Worm (Caenorhabditis elegans) whole organism, L3 larva: Measurements from ENCODE around the gene K03H1.12.

Experiments used
- R02D3.7 ChIP-seq: fragments of 150-350 bp; optimal IDR thresholded peaks from 2 replicates; lab custom pipeline; 2014; ENCODE audit warnings: missing biosample characterization, missing genetic modification characterization
- ceh-16 ChIP-seq: sonication (generic microtip); optimal IDR thresholded peaks from 2 replicates; lab custom pipeline; 2017; ENCODE audit warnings: missing biosample characterization, missing genetic modification characterization
- ceh-82 ChIP-seq: fragments of 150-350 bp; optimal IDR thresholded peaks from 2 replicates; lab custom pipeline; 2014; ENCODE audit warnings: missing biosample characterization, missing genetic modification characterization
- egl-27 ChIP-seq: sonication (generic microtip); optimal IDR thresholded peaks from 4 replicates; lab custom pipeline; 2017; ENCODE audit warnings: missing biosample characterization, missing genetic modification reagents, missing genetic modification characterization
- elt-1 ChIP-seq: fragments of 150-350 bp; optimal IDR thresholded peaks from 2 replicates; lab custom pipeline; 2014; ENCODE audit warnings: missing biosample characterization, missing genetic modification characterization
- jun-1 ChIP-seq: fragments of 150-350 bp; optimal IDR thresholded peaks from 2 replicates; lab custom pipeline; 2014; ENCODE audit warnings: missing biosample characterization, missing genetic modification reagents, missing genetic modification characterization
- nhr-11 ChIP-seq: fragments of 150-350 bp; optimal IDR thresholded peaks from 2 replicates; lab custom pipeline; 2014; ENCODE audit warnings: missing biosample characterization, missing genetic modification characterization
- ztf-4 ChIP-seq: fragments of 150-350 bp; optimal IDR thresholded peaks from 2 replicates; lab custom pipeline; 2014; ENCODE audit warnings: missing biosample characterization, missing genetic modification characterization

- TF ChIP-seq ztf-4 (tag; lab: Kevin White, UChicago) (no peak), nhr-11 (no peak), jun-1 (no peak), ceh-82 (no peak), elt-1 (tag; lab: Kevin White, UChicago) (no peak), R02D3.7 (tag; lab: Kevin White, UChicago) (no peak), ceh-16 (no peak), egl-27 (tag; lab: Kevin White, UChicago) (no peak)
Measured at ce11 chrIII:9929525-9929924, 11.9 kb upstream of the K03H1.12 start.
